Fruit fly (Drosophila melanogaster): ENCODE data around the gene TrissinR.
A peak's percentile ranks its signal among the peaks of the same experiment; 100 is the strongest.

TrissinR gene

dm6 chr2L:5894533-5894932, 70.7 kb downstream of the TrissinR start (continued):
- TF ChIP-seq CG4360 (GFP tag; IDR thresholded peaks at IDR 0.05) (no peak), CG11723 (GFP tag; optimal IDR thresholded peaks at IDR 0.05) (no peak), CG6791 (GFP tag; IDR thresholded peaks at IDR 0.05; ENCODE audit: partially characterized antibody) (no peak), CG4424 (GFP tag; optimal IDR thresholded peaks at IDR 0.05) (no peak), CG15269 (tag; optimal IDR thresholded peaks at IDR 0.05) (no peak), phol (tag; optimal IDR thresholded peaks at IDR 0.05) (no peak), Ets97D (GFP tag; optimal IDR thresholded peaks at IDR 0.05) (no peak), da (GFP tag; optimal IDR thresholded peaks at IDR 0.05) (no peak), CG9797 (GFP tag; optimal IDR thresholded peaks at IDR 0.05) (no peak), abd-A (tag; optimal IDR thresholded peaks at IDR 0.05) (peak; percentile 47), NC2α (GFP tag; optimal IDR thresholded peaks at IDR 0.05) (no peak), CG12299 (tag; optimal IDR thresholded peaks at IDR 0.05) (no peak), zen2 (GFP tag; IDR thresholded peaks at IDR 0.05; ENCODE audit: partially characterized antibody) (no peak), Lim3 (GFP tag; IDR thresholded peaks at IDR 0.05) (no peak), CG15601 (tag; optimal IDR thresholded peaks at IDR 0.05) (peak; percentile 87), gcm (GFP tag; optimal IDR thresholded peaks at IDR 0.05) (no peak), ems (GFP tag; optimal IDR thresholded peaks at IDR 0.05) (no peak), sd (tag; optimal IDR thresholded peaks at IDR 0.05) (peak; percentile 31), CG11504 (tag; optimal IDR thresholded peaks at IDR 0.05) (no peak), Awh (GFP tag; IDR thresholded peaks at IDR 0.05) (0 out of 2 replicates have a peak, but pooled peaks have one; percentile 39), H2.0 (GFP tag; IDR thresholded peaks at IDR 0.05) (no peak), CG13894 (tag; optimal IDR thresholded peaks at IDR 0.05) (peak; percentile 13), usp (GFP tag; optimal IDR thresholded peaks at IDR 0.05) (no peak), chinmo (GFP tag; IDR thresholded peaks at IDR 0.05; ENCODE audit: partially characterized antibody) (no peak), org-1 (GFP tag; optimal IDR thresholded peaks at IDR 0.05) (no peak), sr (GFP tag; IDR thresholded peaks at IDR 0.05) (peak; percentile 95), vvl (GFP tag; IDR thresholded peaks at IDR 0.05) (no peak), twi (tag; optimal IDR thresholded peaks at IDR 0.05) (no peak), inv (GFP tag; IDR thresholded peaks at IDR 0.05; ENCODE audit: partially characterized antibody) (no peak), dysf (GFP tag; IDR thresholded peaks at IDR 0.05) (no peak), lilli (GFP tag; optimal IDR thresholded peaks at IDR 0.05) (no peak)

dm6 chr2L:5899170-5899708, 75.4 kb downstream of the TrissinR start:
- TF ChIP-seq Ets65A (GFP tag) (no peak), nerfin-2 (GFP tag; IDR thresholded peaks at IDR 0.05; ENCODE audit: partially characterized antibody) (no peak), Blimp-1 (GFP tag; optimal IDR thresholded peaks at IDR 0.05) (peak; percentile 25), Nf-YA (GFP tag; IDR thresholded peaks at IDR 0.05) (0 out of 2 replicates have a peak, but pooled peaks have one; percentile 6), CG6765 (GFP tag; optimal IDR thresholded peaks at IDR 0.05) (no peak), Deaf1 (tag; optimal IDR thresholded peaks at IDR 0.05) (peak; percentile 18), MTF-1 (GFP tag; optimal IDR thresholded peaks at IDR 0.05; ENCODE audit: borderline replicate concordance) (no peak), ash1 (GFP tag; optimal IDR thresholded peaks at IDR 0.05) (no peak), CG31441 (GFP tag; IDR thresholded peaks at IDR 0.05) (no peak), chinmo (GFP tag; IDR thresholded peaks at IDR 0.05; ENCODE audit: partially characterized antibody) (0 out of 4 replicates have a peak, but pooled peaks have one; percentile 12), CG10366 (GFP tag; IDR thresholded peaks at IDR 0.05) (no peak), Rfx (GFP tag; IDR thresholded peaks at IDR 0.05) (peak; percentile 26; the same call in 1 of the 2 replicates), crol (GFP tag; IDR thresholded peaks at IDR 0.05) (peak; percentile 69), CG18262 (tag; optimal IDR thresholded peaks at IDR 0.05) (peak; percentile 1), z (GFP tag; IDR thresholded peaks at IDR 0.05) (peak; percentile 65; the same call in 1 of the 3 replicates), Med (GFP tag) (peak; percentile 62), oc (tag; optimal IDR thresholded peaks at IDR 0.05) (no peak), bsh (GFP tag; optimal IDR thresholded peaks at IDR 0.05) (no peak), Pdp1 (GFP tag; optimal IDR thresholded peaks at IDR 0.05) (peak in 1 of 2 experiments; percentile 10), CG33213 (GFP tag; optimal IDR thresholded peaks at IDR 0.05) (no peak), HLH4C (GFP tag; IDR thresholded peaks at IDR 0.05; ENCODE audit: partially characterized antibody) (0 out of 3 replicates have a peak, but pooled peaks have one; percentile 29)
